Fruit fly (Drosophila melanogaster) whole organism, embryonic: Measurements from ENCODE around the gene BOD1.

Experiments
- Awh ChIP-seq: fragments of 200-800 bp; sonication (Bioruptor generic); IDR thresholded peaks from 2 replicates; pipeline ENCODE4, ENCODE4 v1.3.6; 2022; ENCODE audit warnings: missing biosample characterization, missing genetic modification characterization
- Bgb ChIP-seq: fragments of 200-800 bp; sonication (Bioruptor generic); IDR thresholded peaks from 2 replicates; pipeline ENCODE4 v1.3.6; 2022; ENCODE audit warnings: missing biosample characterization, missing genetic modification characterization; ENCODE audit not compliant: partially characterized antibody
- CG10274 ChIP-seq: fragments of 200-800 bp; sonication (Bioruptor generic); optimal IDR thresholded peaks from 3 replicates; lab custom pipeline; 2017; ENCODE audit warnings: missing biosample characterization, mild to moderate bottlenecking, missing genetic modification characterization
- CG11085 ChIP-seq: fragments of 200-800 bp; sonication (Bioruptor generic); IDR thresholded peaks from 2 replicates; pipeline ENCODE4 v1.3.6; 2022; ENCODE audit warnings: missing biosample characterization, missing genetic modification characterization
- CG15011 ChIP-seq: fragments of 200-800 bp; sonication (Bioruptor generic); optimal IDR thresholded peaks from 3 replicates; lab custom pipeline; 2018; ENCODE audit warnings: missing biosample characterization, mild to moderate bottlenecking, missing genetic modification characterization
- CG15696 ChIP-seq: fragments of 200-800 bp; sonication (Bioruptor generic); optimal IDR thresholded peaks from 2 replicates; lab custom pipeline; 2019; ENCODE audit warnings: missing biosample characterization, mild to moderate bottlenecking, missing genetic modification characterization, moderate library complexity
- CG1603 ChIP-seq: fragments of 200-800 bp; sonication (Bioruptor generic); optimal IDR thresholded peaks from 2 replicates; lab custom pipeline; 2019; ENCODE audit warnings: missing biosample characterization, mild to moderate bottlenecking, missing genetic modification characterization, moderate library complexity
- CG17385 ChIP-seq: fragments of 200-800 bp; sonication (Bioruptor generic); optimal IDR thresholded peaks from 3 replicates; lab custom pipeline; 2018; ENCODE audit warnings: missing biosample characterization, mild to moderate bottlenecking, missing genetic modification characterization
- CG2199 ChIP-seq: fragments of 200-800 bp; sonication (Bioruptor generic); IDR thresholded peaks from 3 replicates; pipeline ENCODE4 v1.3.6; 2022; ENCODE audit warnings: missing biosample characterization, missing genetic modification characterization
- CG34224 ChIP-seq: fragments of 200-800 bp; sonication (Bioruptor generic); IDR thresholded peaks from 3 replicates; pipeline ENCODE4 v1.3.6; 2022; ENCODE audit warnings: missing biosample characterization, missing genetic modification characterization; ENCODE audit not compliant: partially characterized antibody
- CG3726 ChIP-seq: fragments of 200-800 bp; sonication (Bioruptor generic); IDR thresholded peaks from 3 replicates; pipeline ENCODE4, ENCODE4 v1.3.6; 2022; ENCODE audit warnings: missing biosample characterization, missing genetic modification characterization
- CG42726 ChIP-seq: fragments of 200-800 bp; sonication (Bioruptor generic); IDR thresholded peaks from 2 replicates; pipeline ENCODE4 v1.3.6; 2022; ENCODE audit warnings: missing biosample characterization, missing genetic modification characterization; ENCODE audit not compliant: partially characterized antibody
- CG43689 ChIP-seq: fragments of 200-800 bp; sonication (Bioruptor generic); IDR thresholded peaks from 2 replicates; pipeline ENCODE4 v1.3.6; 2022; ENCODE audit warnings: missing biosample characterization, missing genetic modification characterization
- CG4707 ChIP-seq: fragments of 200-800 bp; sonication (Bioruptor generic); optimal IDR thresholded peaks from 2 replicates; lab custom pipeline; 2018; ENCODE audit warnings: missing biosample characterization, mild to moderate bottlenecking, missing genetic modification characterization, moderate library complexity
- CG6272 ChIP-seq: fragments of 200-800 bp; sonication (Bioruptor generic); IDR thresholded peaks from 2 replicates; pipeline ENCODE4 v1.3.6; 2022; ENCODE audit warnings: missing biosample characterization, missing genetic modification characterization
- CG6854 ChIP-seq: fragments of 200-800 bp; sonication (Bioruptor generic); optimal IDR thresholded peaks from 3 replicates; lab custom pipeline; 2017; ENCODE audit warnings: missing biosample characterization, mild to moderate bottlenecking, missing genetic modification characterization
- CG8290 ChIP-seq, 3 experiments: fragments of 200-800 bp; sonication (Bioruptor generic); optimal IDR thresholded peaks; 2 replicates each; lab custom pipeline; 2016 to 2019; ENCODE audit warnings: missing biosample characterization in 3 of 3, missing genetic modification characterization in 3 of 3, mild to moderate bottlenecking in 2 of 3, moderate library complexity in 1 of 3
- Chrac-16 ChIP-seq: fragments of 200-800 bp; sonication (Bioruptor generic); optimal IDR thresholded peaks from 3 replicates; lab custom pipeline; 2016; ENCODE audit warnings: missing biosample characterization, missing genetic modification characterization
- CrebB ChIP-seq: fragments of 200-800 bp; sonication (Bioruptor generic); optimal IDR thresholded peaks from 3 replicates; lab custom pipeline; 2018; ENCODE audit warnings: missing biosample characterization, mild to moderate bottlenecking, missing genetic modification characterization
- Dek ChIP-seq: fragments of 200-800 bp; sonication (Bioruptor generic); optimal IDR thresholded peaks from 3 replicates; lab custom pipeline; 2019; ENCODE audit warnings: missing biosample characterization, mild to moderate bottlenecking, missing genetic modification characterization, moderate library complexity
- E2f1 ChIP-seq: fragments of 200-800 bp; sonication (Bioruptor generic); IDR thresholded peaks from 2 replicates; pipeline ENCODE4 v1.3.6; 2022; ENCODE audit warnings: missing biosample characterization, missing genetic modification characterization
- HHEX ChIP-seq: fragments of 200-800 bp; sonication (Bioruptor generic); optimal IDR thresholded peaks from 3 replicates; lab custom pipeline; 2017; ENCODE audit warnings: missing biosample characterization, mild to moderate bottlenecking, missing genetic modification characterization, missing genetic modification reagents
- HmgZ ChIP-seq: fragments of 200-800 bp; sonication (Bioruptor generic); optimal IDR thresholded peaks from 2 replicates; lab custom pipeline; 2018; ENCODE audit warnings: missing biosample characterization, mild to moderate bottlenecking, missing genetic modification characterization
- NC2α ChIP-seq: fragments of 200-800 bp; sonication (Bioruptor generic); optimal IDR thresholded peaks from 2 replicates; lab custom pipeline; 2016; ENCODE audit warnings: missing biosample characterization, missing genetic modification characterization
- PHDP ChIP-seq: fragments of 200-800 bp; sonication (Bioruptor generic); optimal IDR thresholded peaks from 3 replicates; lab custom pipeline; 2018; ENCODE audit warnings: missing biosample characterization, mild to moderate bottlenecking, missing genetic modification characterization, moderate library complexity
- Poxn ChIP-seq: fragments of 200-800 bp; sonication (Bioruptor generic); IDR thresholded peaks from 2 replicates; pipeline ENCODE4 v1.3.6; 2022; ENCODE audit warnings: missing biosample characterization, missing genetic modification characterization
- Taf1 ChIP-seq: fragments of 200-800 bp; sonication (Bioruptor generic); IDR thresholded peaks from 2 replicates; pipeline ENCODE4 v1.3.6; 2022; ENCODE audit warnings: missing biosample characterization, missing genetic modification characterization
- Trl ChIP-seq, 3 experiments: fragments of >200 bp in 2 of 3; fragments of 200-800 bp in 1 of 3; sonication (Bioruptor generic) in 1 of 3; optimal IDR thresholded peaks; 2 replicates in 1 of 3; 3 replicates in 2 of 3; lab custom pipeline; 2016 to 2017; ENCODE audit warnings: missing biosample characterization in 1 of 3, missing genetic modification characterization in 1 of 3
- Usf ChIP-seq: fragments of 200-800 bp; sonication (Bioruptor generic); optimal IDR thresholded peaks from 2 replicates; lab custom pipeline; 2017; ENCODE audit warnings: missing genotype, missing biosample characterization, missing genetic modification characterization
- az2 ChIP-seq: fragments of 200-800 bp; sonication (Bioruptor generic); optimal IDR thresholded peaks from 3 replicates; lab custom pipeline; 2016; ENCODE audit warnings: missing biosample characterization, missing genetic modification characterization
- bcd ChIP-seq: fragments of 200-800 bp; sonication (Bioruptor generic); optimal IDR thresholded peaks from 2 replicates; lab custom pipeline; 2017; ENCODE audit warnings: missing biosample characterization, mild to moderate bottlenecking, missing genetic modification characterization
- cg ChIP-seq: fragments of 200-800 bp; sonication (Bioruptor generic); optimal IDR thresholded peaks from 3 replicates; lab custom pipeline; 2019; ENCODE audit warnings: missing biosample characterization, mild to moderate bottlenecking, missing genetic modification characterization, moderate library complexity
- chif ChIP-seq, 2 experiments: fragments of 200-800 bp; sonication (Bioruptor generic); optimal IDR thresholded peaks; 3 replicates each; lab custom pipeline; 2016; ENCODE audit warnings: missing biosample characterization in 2 of 2, missing genetic modification characterization in 2 of 2
- ems ChIP-seq: fragments of 200-800 bp; sonication (Bioruptor generic); optimal IDR thresholded peaks from 3 replicates; lab custom pipeline; 2016; ENCODE audit warnings: missing biosample characterization, missing genetic modification characterization
- eyg ChIP-seq: fragments of 200-800 bp; sonication (Bioruptor generic); optimal IDR thresholded peaks from 3 replicates; lab custom pipeline; 2016; ENCODE audit warnings: missing biosample characterization, missing genetic modification characterization
- insv ChIP-seq, 2 experiments: fragments of 200-800 bp; sonication (Bioruptor generic); optimal IDR thresholded peaks; 3 replicates each; lab custom pipeline; 2016 to 2018; ENCODE audit warnings: missing biosample characterization in 2 of 2, missing genetic modification characterization in 2 of 2
- klu ChIP-seq: fragments of 200-800 bp; sonication (Bioruptor generic); IDR thresholded peaks from 2 replicates; pipeline ENCODE4 v1.3.6; 2022; ENCODE audit warnings: missing biosample characterization, missing genetic modification characterization
- lbe ChIP-seq: fragments of 200-800 bp; sonication (Bioruptor generic); optimal IDR thresholded peaks from 2 replicates; lab custom pipeline; 2016; ENCODE audit warnings: missing biosample characterization, mild to moderate bottlenecking, missing genetic modification characterization
- lola ChIP-seq, 3 experiments: fragments of >200 bp in 2 of 3; fragments of 200-800 bp in 1 of 3; sonication (Bioruptor generic) in 1 of 3; optimal IDR thresholded peaks; 2 replicates each; lab custom pipeline; 2017 to 2019; ENCODE audit warnings: missing biosample characterization in 3 of 3, missing genetic modification characterization in 3 of 3, mild to moderate bottlenecking in 1 of 3, moderate library complexity in 1 of 3
- mld ChIP-seq: fragments of 200-800 bp; sonication (Bioruptor generic); IDR thresholded peaks from 3 replicates; pipeline ENCODE4 v1.3.6; 2022; ENCODE audit warnings: missing biosample characterization, missing genetic modification characterization; ENCODE audit not compliant: partially characterized antibody
- nerfin-1 ChIP-seq: fragments of 200-800 bp; sonication (Bioruptor generic); optimal IDR thresholded peaks from 3 replicates; lab custom pipeline; 2019; ENCODE audit warnings: missing biosample characterization, mild to moderate bottlenecking, missing genetic modification characterization, moderate library complexity
- org-1 ChIP-seq: fragments of 200-800 bp; sonication (Bioruptor generic); optimal IDR thresholded peaks from 2 replicates; lab custom pipeline; 2017; ENCODE audit warnings: missing biosample characterization, missing genetic modification characterization
- pnt ChIP-seq: fragments of 200-800 bp; sonication (Bioruptor generic); optimal IDR thresholded peaks from 3 replicates; lab custom pipeline; 2016; ENCODE audit warnings: missing biosample characterization, missing genetic modification characterization
- sens ChIP-seq: fragments of 200-800 bp; sonication (Bioruptor generic); peaks from one replicate; lab custom pipeline; 2016; ENCODE audit warnings: missing biosample characterization, missing genetic modification characterization
- sens-2 ChIP-seq: fragments of 200-800 bp; sonication (Bioruptor generic); IDR thresholded peaks from 2 replicates; pipeline ENCODE4 v1.3.6; 2022; ENCODE audit warnings: missing biosample characterization, missing genetic modification characterization
- shn ChIP-seq: fragments of 200-800 bp; sonication (Bioruptor generic); optimal IDR thresholded peaks from 3 replicates; lab custom pipeline; 2016; ENCODE audit warnings: missing biosample characterization, missing genetic modification characterization
- stc ChIP-seq: fragments of 200-800 bp; sonication (Bioruptor generic); IDR thresholded peaks from 2 replicates; pipeline ENCODE4 v1.3.6; 2022; ENCODE audit warnings: missing biosample characterization, missing genetic modification characterization
- stwl ChIP-seq: fragments of 200-800 bp; sonication (Bioruptor generic); optimal IDR thresholded peaks from 3 replicates; lab custom pipeline; 2018; ENCODE audit warnings: missing biosample characterization, mild to moderate bottlenecking, missing genetic modification characterization, moderate library complexity
- tin ChIP-seq: fragments of 200-800 bp; sonication (Bioruptor generic); optimal IDR thresholded peaks from 3 replicates; lab custom pipeline; 2016; ENCODE audit warnings: missing biosample characterization, missing genetic modification characterization

Gene BOD1

dm6 chr3R:27922673-27923175, 15.3 kb upstream of the BOD1 start, which contains the start of gene RpL4 (continued):
- TF ChIP-seq HmgZ (tag; lab: Kevin White, UChicago) (peak; percentile 65), CG17385 (GFP tag; lab: Kevin White, UChicago) (peak; percentile 90), cg (GFP tag; lab: Kevin White, UChicago) (no peak), PHDP (tag; lab: Kevin White, UChicago) (peak; percentile 82), CG6854 (GFP tag; lab: Kevin White, UChicago) (peak; percentile 83), CG4707 (GFP tag; lab: Kevin White, UChicago) (peak; percentile 85), lola (GFP tag; optimal IDR thresholded peaks at IDR 0.05; lab: Kevin White, UChicago) (peak in 1 of 3 experiments; percentile 61), Poxn (GFP tag; lab: Robert Waterston, UW) (no peak), CG34224 (GFP tag; lab: Robert Waterston, UW) (no peak), stc (GFP tag; lab: Robert Waterston, UW) (peak; percentile 71), CG15696 (tag; lab: Kevin White, UChicago) (no peak), Trl (optimal IDR thresholded peaks at IDR 0.05; lab: Kevin White, UChicago) (no peak), Trl (GFP tag; optimal IDR thresholded peaks at IDR 0.05; lab: Kevin White, UChicago) (peak; percentile 85), CG8290 (GFP tag; optimal IDR thresholded peaks at IDR 0.05; lab: Kevin White, UChicago) (peak; percentile 85), CG8290 (tag; optimal IDR thresholded peaks at IDR 0.05; lab: Kevin White, UChicago) (peak; percentile 86 to 91), insv (GFP tag; optimal IDR thresholded peaks at IDR 0.05; lab: Kevin White, UChicago) (peak in 1 of 2 experiments; percentile 81), az2 (GFP tag; lab: Kevin White, UChicago) (peak; percentile 78), CG10274 (GFP tag; lab: Kevin White, UChicago) (peak; percentile 81), NC2α (GFP tag; lab: Kevin White, UChicago) (peak; percentile 74), HHEX (GFP tag; lab: Kevin White, UChicago) (peak; percentile 87), nerfin-1 (peak; percentile 67), mld (0 out of 3 replicates have a peak, but pooled peaks have one; percentile 42), Taf1 (GFP tag; lab: Robert Waterston, UW) (0 out of 2 replicates have a peak, but pooled peaks have one; percentile 26), sens (GFP tag; lab: Kevin White, UChicago) (peak; percentile 97), Usf (GFP tag; lab: Kevin White, UChicago) (peak; percentile 72), CG11085 (peak; percentile 68; the same call in 1 of the 2 replicates), CG6272 (GFP tag; lab: Robert Waterston, UW) (peak; percentile 52), org-1 (GFP tag; lab: Kevin White, UChicago) (peak; percentile 71), ems (peak; percentile 35), CG2199 (GFP tag; lab: Robert Waterston, UW) (no peak), CG42726 (GFP tag; lab: Robert Waterston, UW) (no peak), pnt (peak; percentile 24), CG1603 (tag; lab: Kevin White, UChicago) (peak; percentile 79), sens-2 (GFP tag; lab: Robert Waterston, UW) (peak; percentile 89), tin (GFP tag; lab: Kevin White, UChicago) (peak; percentile 67), klu (no peak), CG43689 (GFP tag; lab: Robert Waterston, UW) (0 out of 2 replicates have a peak, but pooled peaks have one; percentile 22), Chrac-16 (GFP tag; lab: Kevin White, UChicago) (peak; percentile 53), CG3726 (peak; percentile 52), chif (GFP tag; optimal IDR thresholded peaks at IDR 0.05; lab: Kevin White, UChicago) (peak; percentile 68 to 84), CG15011 (GFP tag; lab: Kevin White, UChicago) (no peak), Dek (tag; lab: Kevin White, UChicago) (peak; percentile 53), Awh (GFP tag; lab: Robert Waterston, UW) (peak; percentile 84), shn (GFP tag; lab: Kevin White, UChicago) (peak; percentile 77), eyg (GFP tag; lab: Kevin White, UChicago) (peak; percentile 73), stwl (tag; lab: Kevin White, UChicago) (peak; percentile 69), Bgb (GFP tag; lab: Robert Waterston, UW) (peak; percentile 43), E2f1 (GFP tag; lab: Robert Waterston, UW) (peak; percentile 70), bcd (peak; percentile 92), lbe (GFP tag; lab: Kevin White, UChicago) (peak; percentile 51), CrebB (tag; lab: Kevin White, UChicago) (peak; percentile 82)
